Fruit fly (Drosophila melanogaster) whole organism, embryonic: ENCODE data around the gene Mob3.
A peak's percentile ranks its signal among the peaks of the same experiment; 100 is the strongest.

Experiments
- Atf3 ChIP-seq: fragments of 200-800 bp; sonication (Bioruptor generic); optimal IDR thresholded peaks from 3 replicates; lab custom pipeline; 2016; ENCODE audit warnings: missing biosample characterization, missing genetic modification characterization
- CG1024 ChIP-seq: fragments of 200-800 bp; sonication (Bioruptor generic); IDR thresholded peaks from 2 replicates; pipeline ENCODE4 v1.3.6; 2022; ENCODE audit warnings: missing biosample characterization, missing genetic modification characterization
- CG10565 ChIP-seq: fragments of 200-800 bp; sonication (Bioruptor generic); optimal IDR thresholded peaks from 3 replicates; lab custom pipeline; 2016; ENCODE audit warnings: missing biosample characterization, mild to moderate bottlenecking, missing genetic modification characterization
- CG11456 ChIP-seq: fragments of 200-800 bp; sonication (Bioruptor generic); IDR thresholded peaks from 3 replicates; pipeline ENCODE4 v1.3.6; 2022; ENCODE audit warnings: missing biosample characterization, missing genetic modification characterization
- CG12155 ChIP-seq: fragments of 200-800 bp; sonication (Bioruptor generic); optimal IDR thresholded peaks from 3 replicates; lab custom pipeline; 2016; ENCODE audit warnings: missing biosample characterization, missing genetic modification characterization
- CG12942 ChIP-seq: fragments of 200-800 bp; sonication (Bioruptor generic); optimal IDR thresholded peaks from 3 replicates; lab custom pipeline; 2016; ENCODE audit warnings: missing biosample characterization, missing genetic modification characterization
- CG13624 ChIP-seq: fragments of 200-800 bp; sonication (Bioruptor generic); optimal IDR thresholded peaks from 2 replicates; lab custom pipeline; 2016; ENCODE audit warnings: missing biosample characterization, missing genetic modification characterization
- CG15011 ChIP-seq: fragments of 200-800 bp; sonication (Bioruptor generic); optimal IDR thresholded peaks from 3 replicates; lab custom pipeline; 2018; ENCODE audit warnings: missing biosample characterization, mild to moderate bottlenecking, missing genetic modification characterization
- CG15514 ChIP-seq: fragments of 200-800 bp; sonication (Bioruptor generic); optimal IDR thresholded peaks from 3 replicates; lab custom pipeline; 2017; ENCODE audit warnings: missing biosample characterization, missing genetic modification characterization, mild to moderate bottlenecking, moderate library complexity, missing genetic modification reagents
- CG1647 ChIP-seq: fragments of 200-800 bp; sonication (Bioruptor generic); optimal IDR thresholded peaks from 3 replicates; lab custom pipeline; 2016; ENCODE audit warnings: missing biosample characterization, missing genetic modification characterization
- CG16813 ChIP-seq: fragments of 200-800 bp; sonication (Bioruptor generic); IDR thresholded peaks from 3 replicates; pipeline ENCODE4 v1.3.6; 2022; ENCODE audit warnings: missing biosample characterization, missing genetic modification characterization; ENCODE audit not compliant: partially characterized antibody
- CG17385 ChIP-seq: fragments of 200-800 bp; sonication (Bioruptor generic); optimal IDR thresholded peaks from 3 replicates; lab custom pipeline; 2018; ENCODE audit warnings: missing biosample characterization, mild to moderate bottlenecking, missing genetic modification characterization
- CG31441 ChIP-seq: fragments of 200-800 bp; sonication (Bioruptor generic); IDR thresholded peaks from 2 replicates; pipeline ENCODE4 v1.3.6; 2022; ENCODE audit warnings: missing biosample characterization, missing genetic modification characterization
- CG3407 ChIP-seq: fragments of 200-800 bp; sonication (Bioruptor generic); optimal IDR thresholded peaks from 2 replicates; lab custom pipeline; 2018; ENCODE audit warnings: missing biosample characterization, mild to moderate bottlenecking, missing genetic modification characterization
- CG4617 ChIP-seq: fragments of 200-800 bp; sonication (Bioruptor generic); optimal IDR thresholded peaks from 3 replicates; lab custom pipeline; 2016; ENCODE audit warnings: missing biosample characterization, missing genetic modification characterization, borderline replicate concordance
- CG6791 ChIP-seq: fragments of 200-800 bp; sonication (Bioruptor generic); IDR thresholded peaks from 3 replicates; pipeline ENCODE4 v1.3.6; 2022; ENCODE audit warnings: missing biosample characterization, missing genetic modification characterization; ENCODE audit not compliant: partially characterized antibody
- CG9215 ChIP-seq: fragments of 200-800 bp; sonication (Bioruptor generic); IDR thresholded peaks from 2 replicates; pipeline ENCODE4 v1.3.6; 2022; ENCODE audit warnings: missing biosample characterization, missing genetic modification characterization
- CG9876 ChIP-seq: fragments of 200-800 bp; sonication (Bioruptor generic); optimal IDR thresholded peaks from 2 replicates; lab custom pipeline; 2016; ENCODE audit warnings: missing biosample characterization, missing genetic modification characterization
- CrebB ChIP-seq: fragments of 200-800 bp; sonication (Bioruptor generic); optimal IDR thresholded peaks from 3 replicates; lab custom pipeline; 2018; ENCODE audit warnings: missing biosample characterization, mild to moderate bottlenecking, missing genetic modification characterization
- Dad ChIP-seq: fragments of 200-800 bp; sonication (Bioruptor generic); optimal IDR thresholded peaks from 3 replicates; lab custom pipeline; 2016; ENCODE audit warnings: missing biosample characterization, missing genetic modification characterization
- Dbx ChIP-seq: fragments of 200-800 bp; sonication (Bioruptor generic); IDR thresholded peaks from 3 replicates; pipeline ENCODE4 v1.3.6; 2022; ENCODE audit warnings: missing biosample characterization, missing genetic modification characterization
- Dip2 ChIP-seq: fragments of 200-800 bp; sonication (Bioruptor generic); IDR thresholded peaks from 2 replicates; pipeline ENCODE4 v1.3.6; 2022; ENCODE audit warnings: missing biosample characterization, missing genetic modification characterization
- Lim3 ChIP-seq: fragments of 200-800 bp; sonication (Bioruptor generic); IDR thresholded peaks from 2 replicates; pipeline ENCODE4 v1.3.6; 2022; ENCODE audit warnings: missing biosample characterization, missing genetic modification characterization
- Ptx1 ChIP-seq: fragments of 200-800 bp; sonication (Bioruptor generic); IDR thresholded peaks from 2 replicates; pipeline ENCODE4 v1.3.6; 2022; ENCODE audit warnings: missing biosample characterization, missing genetic modification characterization
- ab ChIP-seq: fragments of 200-800 bp; sonication (Bioruptor generic); optimal IDR thresholded peaks from 2 replicates; lab custom pipeline; 2016; ENCODE audit warnings: missing biosample characterization, missing genetic modification characterization
- abd-A ChIP-seq: fragments of 200-800 bp; sonication (Bioruptor generic); optimal IDR thresholded peaks from 3 replicates; lab custom pipeline; 2019; ENCODE audit warnings: missing biosample characterization, mild to moderate bottlenecking, missing genetic modification characterization, moderate library complexity
- ash1 ChIP-seq: fragments of 200-800 bp; sonication (Bioruptor generic); optimal IDR thresholded peaks from 2 replicates; lab custom pipeline; 2018; ENCODE audit warnings: missing biosample characterization, mild to moderate bottlenecking, missing genetic modification characterization
- ato ChIP-seq: fragments of 200-800 bp; sonication (Bioruptor generic); IDR thresholded peaks from 2 replicates; pipeline ENCODE4 v1.3.6; 2022; ENCODE audit warnings: missing biosample characterization, missing genetic modification characterization; ENCODE audit not compliant: partially characterized antibody
- croc ChIP-seq: fragments of 200-800 bp; sonication (Bioruptor generic); conservative IDR thresholded peaks from 3 replicates; pipeline ENCODE4 v1.3.6; 2022; ENCODE audit warnings: missing biosample characterization, missing genetic modification characterization
- da ChIP-seq: fragments of 200-800 bp; sonication (Bioruptor generic); optimal IDR thresholded peaks from 2 replicates; lab custom pipeline; 2016; ENCODE audit warnings: missing biosample characterization, missing genetic modification characterization
- dmrt11E ChIP-seq: fragments of 200-800 bp; sonication (Bioruptor generic); optimal IDR thresholded peaks from 3 replicates; lab custom pipeline; 2018; ENCODE audit warnings: missing biosample characterization, mild to moderate bottlenecking, missing genetic modification characterization, moderate library complexity
- ewg ChIP-seq: fragments of 200-800 bp; sonication (Bioruptor generic); optimal IDR thresholded peaks from 3 replicates; lab custom pipeline; 2017; ENCODE audit warnings: mild to moderate bottlenecking, missing biosample characterization, missing genetic modification reagents, missing genetic modification characterization
- fd96Cb ChIP-seq: fragments of 200-800 bp; sonication (Bioruptor generic); optimal IDR thresholded peaks from 2 replicates; lab custom pipeline; 2018; ENCODE audit warnings: missing biosample characterization, mild to moderate bottlenecking, missing genetic modification characterization, moderate library complexity
- grau ChIP-seq: fragments of 200-800 bp; optimal IDR thresholded peaks from 3 replicates; lab custom pipeline; 2019; ENCODE audit warnings: missing biosample characterization, mild to moderate bottlenecking, missing genetic modification characterization, moderate library complexity
- gt ChIP-seq: fragments of 200-800 bp; sonication (Bioruptor generic); IDR thresholded peaks from 2 replicates; pipeline ENCODE4 v1.3.6; 2022; ENCODE audit warnings: missing biosample characterization, missing genetic modification characterization
- inv ChIP-seq: fragments of 200-800 bp; sonication (Bioruptor generic); IDR thresholded peaks from 2 replicates; pipeline ENCODE4 v1.3.6; 2022; ENCODE audit warnings: missing biosample characterization, missing genetic modification characterization; ENCODE audit not compliant: partially characterized antibody
- kah ChIP-seq: fragments of 200-800 bp; sonication (Bioruptor generic); optimal IDR thresholded peaks from 2 replicates; lab custom pipeline; 2018; ENCODE audit warnings: missing biosample characterization, mild to moderate bottlenecking, missing genetic modification characterization
- lbe ChIP-seq: fragments of 200-800 bp; sonication (Bioruptor generic); optimal IDR thresholded peaks from 2 replicates; lab custom pipeline; 2016; ENCODE audit warnings: missing biosample characterization, mild to moderate bottlenecking, missing genetic modification characterization
- oc ChIP-seq: fragments of 200-800 bp; sonication (Bioruptor generic); optimal IDR thresholded peaks from 2 replicates; lab custom pipeline; 2018; ENCODE audit warnings: missing biosample characterization, mild to moderate bottlenecking, missing genetic modification characterization, moderate library complexity
- pan ChIP-seq, 4 experiments: fragments of >200 bp in 3 of 4; fragments of 200-800 bp in 1 of 4; sonication (Bioruptor generic) in 1 of 4; optimal IDR thresholded peaks in 3 of 4; IDR thresholded peaks in 1 of 4; 2 replicates each; pipeline versions ENCODE4 v1.3.6 to Lab custom; 2017 to 2022; ENCODE audit warnings: missing biosample characterization in 2 of 4, missing genetic modification characterization in 2 of 4, mixed read lengths in 1 of 4
- psq ChIP-seq: fragments of 200-800 bp; sonication (Bioruptor generic); optimal IDR thresholded peaks from 2 replicates; lab custom pipeline; 2017; ENCODE audit warnings: missing biosample characterization, missing genetic modification characterization
- ro ChIP-seq: fragments of 200-800 bp; sonication (Bioruptor generic); IDR thresholded peaks from 2 replicates; pipeline ENCODE4 v1.3.6; 2022; ENCODE audit warnings: missing biosample characterization, missing genetic modification characterization
- scrt ChIP-seq: fragments of 200-800 bp; sonication (Bioruptor generic); optimal IDR thresholded peaks from 2 replicates; lab custom pipeline; 2018; ENCODE audit warnings: missing biosample characterization, mild to moderate bottlenecking, missing genetic modification characterization, moderate library complexity
- sqz ChIP-seq: fragments of 200-800 bp; sonication (Bioruptor generic); optimal IDR thresholded peaks from 3 replicates; lab custom pipeline; 2018; ENCODE audit warnings: missing biosample characterization, mild to moderate bottlenecking, missing genetic modification characterization
- ssp ChIP-seq: fragments of 200-800 bp; sonication (Bioruptor generic); IDR thresholded peaks from 2 replicates; pipeline ENCODE4 v1.3.6; 2022; ENCODE audit warnings: missing biosample characterization, missing genetic modification characterization
- twi ChIP-seq: fragments of 200-800 bp; optimal IDR thresholded peaks from 2 replicates; lab custom pipeline; 2019; ENCODE audit warnings: missing biosample characterization, mild to moderate bottlenecking, missing genetic modification characterization, moderate library complexity
- z ChIP-seq: fragments of 200-800 bp; sonication (Bioruptor generic); IDR thresholded peaks from 3 replicates; pipeline ENCODE4 v1.3.6; 2022; ENCODE audit warnings: missing biosample characterization, missing genetic modification characterization
- zen ChIP-seq: fragments of 200-800 bp; sonication (Bioruptor generic); optimal IDR thresholded peaks from 3 replicates; lab custom pipeline; 2018; ENCODE audit warnings: missing biosample characterization, mild to moderate bottlenecking, missing genetic modification characterization, moderate library complexity
- zfh1 ChIP-seq: fragments of 200-800 bp; sonication (Bioruptor generic); IDR thresholded peaks from 3 replicates; pipeline ENCODE4 v1.3.6; 2022; ENCODE audit warnings: missing biosample characterization, missing genetic modification characterization

The Mob3 gene

DNA sequence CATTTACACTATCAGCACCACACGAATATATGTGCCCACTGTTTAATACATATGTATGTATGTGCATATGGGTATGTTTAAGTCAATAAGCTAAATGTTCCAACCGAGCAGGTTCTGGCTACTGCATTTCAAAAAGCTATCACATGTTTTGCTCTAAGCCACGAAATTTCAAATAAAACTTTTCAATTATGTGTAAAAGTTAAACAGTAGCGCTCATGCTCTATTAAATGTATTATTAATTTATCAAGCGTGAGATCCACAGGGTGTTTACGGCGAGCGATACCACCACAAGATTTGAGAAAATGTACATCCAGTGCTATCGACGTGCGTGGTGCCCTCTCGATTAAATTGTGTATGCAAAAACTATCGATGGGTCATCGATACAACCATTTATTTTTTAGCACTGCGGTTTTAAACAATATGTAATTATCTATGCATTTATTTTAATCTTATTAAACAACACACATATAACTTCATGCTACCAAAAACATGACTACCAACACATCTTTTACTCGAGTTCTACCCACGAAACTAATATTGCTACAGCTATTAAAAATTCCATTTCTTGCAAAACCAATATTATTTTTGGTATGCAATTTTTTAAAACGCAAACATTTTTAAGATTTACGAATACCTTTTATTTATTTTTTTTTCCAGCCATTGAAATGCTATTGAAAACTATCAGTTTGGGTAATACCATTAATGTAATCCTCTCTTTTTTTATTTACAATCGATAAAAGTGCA is 4.2 kb upstream of the Mob3 start, which contains the start of gene Pten (continued):
- TF ChIP-seq CG10565 (GFP tag; lab: Kevin White, UChicago): peak; percentile 69
- peak; percentile 38 for TF ChIP-seq CG12942
- peak; percentile 7 for TF ChIP-seq lbe (GFP tag; lab: Kevin White, UChicago)
- peak; percentile 72 for TF ChIP-seq sqz
- TF ChIP-seq CG11456: no peak
- TF ChIP-seq psq (GFP tag; lab: Kevin White, UChicago): peak; percentile 33
- TF ChIP-seq oc (tag; lab: Kevin White, UChicago): no peak
- no peak for TF ChIP-seq twi (tag; lab: Kevin White, UChicago)
- no peak for TF ChIP-seq ab (GFP tag; lab: Kevin White, UChicago)
- no peak for TF ChIP-seq abd-A (tag; lab: Kevin White, UChicago)
- TF ChIP-seq Atf3 (GFP tag; lab: Kevin White, UChicago): peak; percentile 68
- no peak for TF ChIP-seq CrebB (tag; lab: Kevin White, UChicago)
- TF ChIP-seq Dad: peak; percentile 55
- peak; percentile 77 for TF ChIP-seq zen (tag; lab: Kevin White, UChicago)
- TF ChIP-seq CG16813: peak; percentile 92
- TF ChIP-seq gt (GFP tag; lab: Robert Waterston, UW): no peak
- peak; percentile 83 for TF ChIP-seq inv (GFP tag; lab: Robert Waterston, UW)
- peak; percentile 57 for TF ChIP-seq CG12155 (GFP tag; lab: Kevin White, UChicago)
- TF ChIP-seq kah (GFP tag; lab: Kevin White, UChicago): peak; percentile 83
- TF ChIP-seq CG15514 (GFP tag; lab: Kevin White, UChicago): no peak
- peak; percentile 80 for TF ChIP-seq fd96Cb (tag; lab: Kevin White, UChicago)
- TF ChIP-seq CG9215 (GFP tag; lab: Robert Waterston, UW): no peak
- no peak for TF ChIP-seq CG15011 (GFP tag; lab: Kevin White, UChicago)
- TF ChIP-seq ash1 (GFP tag; lab: Kevin White, UChicago): no peak
- TF ChIP-seq CG3407 (GFP tag; lab: Kevin White, UChicago): no peak
- TF ChIP-seq dmrt11E (tag; lab: Kevin White, UChicago): peak; percentile 68
- TF ChIP-seq CG31441: no peak
- peak; percentile 31; the same call in 2 of the 3 replicates for TF ChIP-seq croc
- peak; percentile 38 for TF ChIP-seq CG1647 (GFP tag; lab: Kevin White, UChicago)
- TF ChIP-seq z (GFP tag; lab: Robert Waterston, UW): no peak
- peak; percentile 51 for TF ChIP-seq CG13624 (GFP tag; lab: Kevin White, UChicago)
- TF ChIP-seq pan (optimal IDR thresholded peaks at IDR 0.05; lab: Kevin White, UChicago): no peak
- peak in 1 of 2 experiments; percentile 79 for TF ChIP-seq pan (GFP tag; optimal IDR thresholded peaks at IDR 0.05 in 1 of 2, IDR thresholded peaks at IDR 0.05 in 1 of 2)
- no peak for TF ChIP-seq Dip2 (GFP tag; lab: Robert Waterston, UW)
- peak; percentile 93 for TF ChIP-seq CG6791
- TF ChIP-seq scrt (GFP tag; lab: Kevin White, UChicago): peak; percentile 80
- no peak for TF ChIP-seq Ptx1 (GFP tag; lab: Robert Waterston, UW)
- TF ChIP-seq ro (GFP tag; lab: Robert Waterston, UW): no peak
- TF ChIP-seq Dbx (GFP tag; lab: Robert Waterston, UW): peak; percentile 76; the same call in 2 of the 3 replicates
- peak; percentile 70 for TF ChIP-seq CG4617
- peak; percentile 44 for TF ChIP-seq CG17385 (GFP tag; lab: Kevin White, UChicago)
- TF ChIP-seq ato (GFP tag; lab: Robert Waterston, UW): peak; percentile 87
- peak; percentile 81 for TF ChIP-seq ssp (GFP tag; lab: Robert Waterston, UW)
- no peak for TF ChIP-seq da
- no peak for TF ChIP-seq CG9876
- TF ChIP-seq zfh1 (GFP tag; lab: Robert Waterston, UW): peak; percentile 58; the same call in 2 of the 3 replicates
- TF ChIP-seq grau (tag; lab: Kevin White, UChicago): peak; percentile 63
- no peak for TF ChIP-seq ewg
- peak; percentile 90 for TF ChIP-seq CG1024 (GFP tag; lab: Robert Waterston, UW)
- no peak for TF ChIP-seq Lim3
